Fruit fly (Drosophila melanogaster) whole organism, embryonic: Measurements from ENCODE around the gene Mer.

Experiments
- CG10209 ChIP-seq: fragments of 200-800 bp; sonication (Bioruptor generic); optimal IDR thresholded peaks from 3 replicates; lab custom pipeline; 2017; ENCODE audit warnings: missing biosample characterization, mild to moderate bottlenecking, missing genetic modification characterization, missing genetic modification reagents
- CG6254 ChIP-seq: fragments of 200-800 bp; sonication (Bioruptor generic); optimal IDR thresholded peaks from 3 replicates; lab custom pipeline; 2017; ENCODE audit warnings: mild to moderate bottlenecking, missing biosample characterization, missing genetic modification reagents, missing genetic modification characterization
- CG8359 ChIP-seq: fragments of 200-800 bp; sonication (Bioruptor generic); optimal IDR thresholded peaks from 2 replicates; lab custom pipeline; 2017; ENCODE audit warnings: missing biosample characterization, mild to moderate bottlenecking, missing genetic modification characterization, borderline replicate concordance
- HLH4C ChIP-seq: fragments of 200-800 bp; sonication (Bioruptor generic); IDR thresholded peaks from 3 replicates; pipeline ENCODE4 v1.3.6; 2022; ENCODE audit warnings: missing biosample characterization, missing genetic modification characterization; ENCODE audit not compliant: partially characterized antibody
- Side ChIP-seq: fragments of 200-800 bp; sonication (Bioruptor generic); optimal IDR thresholded peaks from 2 replicates; lab custom pipeline; 2016; ENCODE audit warnings: missing biosample characterization, missing genetic modification characterization
- Six4 ChIP-seq: fragments of 200-800 bp; sonication (Bioruptor generic); optimal IDR thresholded peaks from 2 replicates; lab custom pipeline; 2016; ENCODE audit warnings: missing biosample characterization, missing genetic modification characterization
- Sox100B ChIP-seq: fragments of 200-800 bp; sonication (Bioruptor generic); optimal IDR thresholded peaks from 3 replicates; lab custom pipeline; 2018; ENCODE audit warnings: missing biosample characterization, mild to moderate bottlenecking, missing genetic modification characterization
- chinmo ChIP-seq: fragments of 200-800 bp; sonication (Bioruptor generic); IDR thresholded peaks from 4 replicates; pipeline ENCODE4 v1.3.6; 2022; ENCODE audit warnings: missing biosample characterization, missing genetic modification characterization; ENCODE audit not compliant: partially characterized antibody
- insv ChIP-seq, 2 experiments: fragments of 200-800 bp; sonication (Bioruptor generic); optimal IDR thresholded peaks; 3 replicates each; lab custom pipeline; 2016 to 2018; ENCODE audit warnings: missing biosample characterization in 2 of 2, missing genetic modification characterization in 2 of 2
- kay ChIP-seq: fragments of 200-800 bp; sonication (Bioruptor generic); optimal IDR thresholded peaks from 2 replicates; lab custom pipeline; 2016; ENCODE audit warnings: missing biosample characterization, missing genetic modification characterization
- peb ChIP-seq: fragments of 200-800 bp; sonication (Bioruptor generic); IDR thresholded peaks from 2 replicates; pipeline ENCODE4 v1.3.6; 2022; ENCODE audit warnings: missing biosample characterization, missing genetic modification characterization
- pfk ChIP-seq: fragments of 200-800 bp; sonication (Bioruptor generic); optimal IDR thresholded peaks from 2 replicates; lab custom pipeline; 2018; ENCODE audit warnings: missing biosample characterization, mild to moderate bottlenecking, missing genetic modification characterization, moderate library complexity
- zen2 ChIP-seq: fragments of 200-800 bp; sonication (Bioruptor generic); IDR thresholded peaks from 3 replicates; pipeline ENCODE4 v1.3.6; 2022; ENCODE audit warnings: missing biosample characterization, missing genetic modification characterization; ENCODE audit not compliant: partially characterized antibody

DNA sequence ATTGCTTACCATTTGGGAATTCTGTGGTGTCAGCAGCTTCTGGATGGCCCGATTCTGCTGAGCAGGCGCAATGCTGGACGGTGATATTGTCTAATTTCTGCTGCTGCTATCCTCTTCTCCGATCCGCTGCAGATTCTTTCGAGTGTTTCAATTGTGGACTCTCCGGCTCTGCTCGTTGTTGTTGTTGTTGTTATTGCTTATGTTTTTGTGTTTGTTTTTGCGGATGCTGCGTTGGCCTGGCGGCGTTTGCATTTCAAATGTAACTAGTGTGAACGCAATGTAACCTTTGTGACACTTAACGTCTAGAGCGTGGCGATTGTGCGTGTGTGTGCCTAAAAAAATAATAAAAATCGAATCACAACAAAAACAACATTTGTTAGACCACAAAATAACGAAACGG is 18.6 kb upstream of the Mer start:
- TF ChIP-seq chinmo (no peak), Six4 (no peak), HLH4C (no peak), peb (no peak), CG8359 (no peak), Side (GFP tag; lab: Kevin White, UChicago) (no peak), CG6254 (GFP tag; lab: Kevin White, UChicago) (no peak), zen2 (no peak), Sox100B (no peak), CG10209 (GFP tag; lab: Kevin White, UChicago) (no peak), insv (GFP tag; optimal IDR thresholded peaks at IDR 0.05; lab: Kevin White, UChicago) (no peak), pfk (no peak), kay (GFP tag; lab: Kevin White, UChicago) (no peak)
